Fruit fly (Drosophila melanogaster) whole organism, embryonic: Measurements from ENCODE around the gene CG32102.

Source experiments
- ATbp ChIP-seq: fragments of 200-800 bp; sonication (Bioruptor generic); optimal IDR thresholded peaks from 2 replicates; lab custom pipeline; 2017; ENCODE audit warnings: missing biosample characterization, mild to moderate bottlenecking, missing genetic modification characterization, missing genetic modification reagents
- CG10209 ChIP-seq: fragments of 200-800 bp; sonication (Bioruptor generic); optimal IDR thresholded peaks from 3 replicates; lab custom pipeline; 2017; ENCODE audit warnings: missing biosample characterization, mild to moderate bottlenecking, missing genetic modification characterization, missing genetic modification reagents
- CG10267 ChIP-seq: fragments of 200-800 bp; sonication (Bioruptor generic); optimal IDR thresholded peaks from 2 replicates; lab custom pipeline; 2018; ENCODE audit warnings: missing biosample characterization, mild to moderate bottlenecking, missing genetic modification characterization, moderate library complexity
- CG10565 ChIP-seq: fragments of 200-800 bp; sonication (Bioruptor generic); optimal IDR thresholded peaks from 3 replicates; lab custom pipeline; 2016; ENCODE audit warnings: missing biosample characterization, mild to moderate bottlenecking, missing genetic modification characterization
- CG11093 ChIP-seq: fragments of 200-800 bp; sonication (Bioruptor generic); IDR thresholded peaks from 3 replicates; pipeline ENCODE4 v1.3.6; 2022; ENCODE audit warnings: missing biosample characterization, missing genetic modification characterization
- CG11398 ChIP-seq: fragments of 200-800 bp; sonication (Bioruptor generic); optimal IDR thresholded peaks from 2 replicates; lab custom pipeline; 2016; ENCODE audit warnings: missing biosample characterization, missing genetic modification characterization
- CG14710 ChIP-seq: fragments of 200-800 bp; sonication (Bioruptor generic); optimal IDR thresholded peaks from 3 replicates; lab custom pipeline; 2019; ENCODE audit warnings: missing biosample characterization, mild to moderate bottlenecking, missing genetic modification characterization, moderate library complexity
- CG14860 ChIP-seq: fragments of 200-800 bp; sonication (Bioruptor generic); IDR thresholded peaks from 3 replicates; pipeline ENCODE4 v1.3.6; 2022; ENCODE audit warnings: missing biosample characterization, missing genetic modification characterization; ENCODE audit not compliant: partially characterized antibody
- CG1603 ChIP-seq: fragments of 200-800 bp; sonication (Bioruptor generic); optimal IDR thresholded peaks from 2 replicates; lab custom pipeline; 2019; ENCODE audit warnings: missing biosample characterization, mild to moderate bottlenecking, missing genetic modification characterization, moderate library complexity
- CG16813 ChIP-seq: fragments of 200-800 bp; sonication (Bioruptor generic); IDR thresholded peaks from 3 replicates; pipeline ENCODE4 v1.3.6; 2022; ENCODE audit warnings: missing biosample characterization, missing genetic modification characterization; ENCODE audit not compliant: partially characterized antibody
- CG16815 ChIP-seq: fragments of 200-800 bp; sonication (Bioruptor generic); optimal IDR thresholded peaks from 3 replicates; lab custom pipeline; 2017; ENCODE audit warnings: missing biosample characterization, mild to moderate bottlenecking, missing genetic modification characterization
- CG17359 ChIP-seq: fragments of 200-800 bp; sonication (Bioruptor generic); optimal IDR thresholded peaks from 3 replicates; lab custom pipeline; 2018; ENCODE audit warnings: missing biosample characterization, mild to moderate bottlenecking, missing genetic modification characterization, moderate library complexity
- CG30020 ChIP-seq: fragments of 200-800 bp; optimal IDR thresholded peaks from 2 replicates; lab custom pipeline; 2019; ENCODE audit warnings: missing biosample characterization, mild to moderate bottlenecking, missing genetic modification characterization, moderate library complexity
- CG30431 ChIP-seq: fragments of 200-800 bp; sonication (Bioruptor generic); optimal IDR thresholded peaks from 2 replicates; lab custom pipeline; 2017; ENCODE audit warnings: missing biosample characterization, missing genetic modification characterization
- CG31224 ChIP-seq: fragments of 200-800 bp; sonication (Bioruptor generic); IDR thresholded peaks from 2 replicates; pipeline ENCODE4 v1.3.6; 2022; ENCODE audit warnings: missing biosample characterization, missing genetic modification characterization
- CG3163 ChIP-seq: fragments of 200-800 bp; sonication (Bioruptor generic); optimal IDR thresholded peaks from 3 replicates; lab custom pipeline; 2016; ENCODE audit warnings: missing biosample characterization, missing genetic modification characterization
- CG34376 ChIP-seq: fragments of 200-800 bp; sonication (Bioruptor generic); optimal IDR thresholded peaks from 2 replicates; lab custom pipeline; 2018; ENCODE audit warnings: missing biosample characterization, mild to moderate bottlenecking, missing genetic modification characterization
- CG3838 ChIP-seq: fragments of 200-800 bp; sonication (Bioruptor generic); optimal IDR thresholded peaks from 3 replicates; lab custom pipeline; 2016; ENCODE audit warnings: missing biosample characterization, missing genetic modification characterization
- CG3847 ChIP-seq: fragments of 200-800 bp; sonication (Bioruptor generic); IDR thresholded peaks from 2 replicates; pipeline ENCODE4 v1.3.6; 2022; ENCODE audit warnings: missing biosample characterization, missing genetic modification characterization
- CG4707 ChIP-seq: fragments of 200-800 bp; sonication (Bioruptor generic); optimal IDR thresholded peaks from 2 replicates; lab custom pipeline; 2018; ENCODE audit warnings: missing biosample characterization, mild to moderate bottlenecking, missing genetic modification characterization, moderate library complexity
- Camta ChIP-seq: fragments of 200-800 bp; sonication (Bioruptor generic); optimal IDR thresholded peaks from 2 replicates; lab custom pipeline; 2016; ENCODE audit warnings: missing biosample characterization, missing genetic modification characterization
- CoRest ChIP-seq: fragments of 200-800 bp; sonication (Bioruptor generic); optimal IDR thresholded peaks from 3 replicates; lab custom pipeline; 2018; ENCODE audit warnings: missing biosample characterization, mild to moderate bottlenecking, missing genetic modification characterization, moderate library complexity
- Ets65A ChIP-seq: fragments of 200-800 bp; sonication (Bioruptor generic); peaks from one replicate; lab custom pipeline; 2016; ENCODE audit warnings: missing biosample characterization, missing genetic modification characterization
- Hey ChIP-seq: fragments of 200-800 bp; sonication (Bioruptor generic); optimal IDR thresholded peaks from 3 replicates; lab custom pipeline; 2018; ENCODE audit warnings: missing biosample characterization, mild to moderate bottlenecking, missing genetic modification characterization
- MTF-1 ChIP-seq: fragments of 200-800 bp; sonication (Bioruptor generic); optimal IDR thresholded peaks from 2 replicates; lab custom pipeline; 2018; ENCODE audit warnings: missing biosample characterization, mild to moderate bottlenecking, missing genetic modification characterization, borderline replicate concordance
- Med ChIP-seq: fragments of 200-800 bp; sonication (Bioruptor generic); peaks from one replicate; lab custom pipeline; 2016; ENCODE audit warnings: missing biosample characterization, missing genetic modification characterization, mild to moderate bottlenecking, inconsistent platforms, moderate library complexity
- NC2α ChIP-seq: fragments of 200-800 bp; sonication (Bioruptor generic); optimal IDR thresholded peaks from 2 replicates; lab custom pipeline; 2016; ENCODE audit warnings: missing biosample characterization, missing genetic modification characterization
- Stat92E ChIP-seq, 3 experiments: fragments of >200 bp in 2 of 3; fragments of 200-800 bp in 1 of 3; sonication (Bioruptor generic) in 1 of 3; optimal IDR thresholded peaks; 2 replicates each; lab custom pipeline; 2017 to 2019; ENCODE audit warnings: missing biosample characterization in 3 of 3, missing genetic modification characterization in 3 of 3, mild to moderate bottlenecking in 1 of 3, moderate library complexity in 1 of 3
- ap ChIP-seq: fragments of 200-800 bp; sonication (Bioruptor generic); IDR thresholded peaks from 2 replicates; pipeline ENCODE4 v1.3.6; 2022; ENCODE audit warnings: missing biosample characterization, missing genetic modification characterization
- bab2 ChIP-seq: fragments of 200-800 bp; sonication (Bioruptor generic); optimal IDR thresholded peaks from 2 replicates; lab custom pipeline; 2016; ENCODE audit warnings: missing biosample characterization, missing genetic modification characterization
- bigmax ChIP-seq: fragments of 200-800 bp; sonication (Bioruptor generic); optimal IDR thresholded peaks from 2 replicates; lab custom pipeline; 2018; ENCODE audit warnings: missing biosample characterization, mild to moderate bottlenecking, missing genetic modification characterization
- chm ChIP-seq: fragments of 200-800 bp; sonication (Bioruptor generic); IDR thresholded peaks from 2 replicates; pipeline ENCODE4 v1.3.6; 2022; ENCODE audit warnings: missing biosample characterization, missing genetic modification characterization
- danr ChIP-seq: fragments of 200-800 bp; sonication (Bioruptor generic); IDR thresholded peaks from 2 replicates; pipeline ENCODE4 v1.3.6; 2022; ENCODE audit warnings: missing biosample characterization, missing genetic modification characterization
- dmrt99B ChIP-seq: fragments of 200-800 bp; sonication (Bioruptor generic); optimal IDR thresholded peaks from 2 replicates; lab custom pipeline; 2018; ENCODE audit warnings: missing biosample characterization, mild to moderate bottlenecking, missing genetic modification characterization, moderate library complexity
- eve ChIP-seq, 2 experiments: fragments of >200 bp; optimal IDR thresholded peaks; 2 replicates each; lab custom pipeline; 2017; ENCODE audit warnings: missing biosample characterization in 2 of 2, missing genetic modification characterization in 2 of 2
- fd102C ChIP-seq: fragments of 200-800 bp; sonication (Bioruptor generic); optimal IDR thresholded peaks from 2 replicates; lab custom pipeline; 2018; ENCODE audit warnings: missing biosample characterization, mild to moderate bottlenecking, missing genetic modification characterization, moderate library complexity
- fd3F ChIP-seq: fragments of 200-800 bp; sonication (Bioruptor generic); optimal IDR thresholded peaks from 2 replicates; lab custom pipeline; 2018; ENCODE audit warnings: missing biosample characterization, mild to moderate bottlenecking, missing genetic modification characterization, moderate library complexity
- gro ChIP-seq: fragments of 200-800 bp; sonication (Bioruptor generic); optimal IDR thresholded peaks from 2 replicates; lab custom pipeline; 2016; ENCODE audit warnings: missing biosample characterization, missing genetic modification characterization
- hth ChIP-seq: fragments of >200 bp; optimal IDR thresholded peaks from 2 replicates; lab custom pipeline; 2017; ENCODE audit warnings: inconsistent platforms
- ind ChIP-seq: fragments of 200-800 bp; sonication (Bioruptor generic); optimal IDR thresholded peaks from 3 replicates; lab custom pipeline; 2016; ENCODE audit warnings: missing biosample characterization, missing genetic modification characterization
- insv ChIP-seq, 2 experiments: fragments of 200-800 bp; sonication (Bioruptor generic); optimal IDR thresholded peaks; 3 replicates each; lab custom pipeline; 2016 to 2018; ENCODE audit warnings: missing biosample characterization in 2 of 2, missing genetic modification characterization in 2 of 2
- jigr1 ChIP-seq: fragments of 200-800 bp; sonication (Bioruptor generic); IDR thresholded peaks from 3 replicates; pipeline ENCODE4 v1.3.6; 2022; ENCODE audit warnings: missing biosample characterization, missing genetic modification characterization
- maf-S ChIP-seq: fragments of 200-800 bp; sonication (Bioruptor generic); optimal IDR thresholded peaks from 2 replicates; lab custom pipeline; 2016; ENCODE audit warnings: missing biosample characterization, missing genetic modification characterization
- mld ChIP-seq: fragments of 200-800 bp; sonication (Bioruptor generic); IDR thresholded peaks from 3 replicates; pipeline ENCODE4 v1.3.6; 2022; ENCODE audit warnings: missing biosample characterization, missing genetic modification characterization; ENCODE audit not compliant: partially characterized antibody
- odd ChIP-seq: fragments of 200-800 bp; sonication (Bioruptor generic); optimal IDR thresholded peaks from 2 replicates; lab custom pipeline; 2017; ENCODE audit warnings: missing biosample characterization, mild to moderate bottlenecking, missing genetic modification characterization
- onecut ChIP-seq: fragments of 200-800 bp; sonication (Bioruptor generic); IDR thresholded peaks from 2 replicates; pipeline ENCODE4 v1.3.6; 2022; ENCODE audit warnings: missing biosample characterization, missing genetic modification characterization
- ro ChIP-seq: fragments of 200-800 bp; sonication (Bioruptor generic); IDR thresholded peaks from 2 replicates; pipeline ENCODE4 v1.3.6; 2022; ENCODE audit warnings: missing biosample characterization, missing genetic modification characterization
- salm ChIP-seq: fragments of 200-800 bp; sonication (Bioruptor generic); optimal IDR thresholded peaks from 2 replicates; lab custom pipeline; 2018; ENCODE audit warnings: missing biosample characterization, mild to moderate bottlenecking, missing genetic modification characterization
- sima ChIP-seq: fragments of 200-800 bp; sonication (Bioruptor generic); optimal IDR thresholded peaks from 2 replicates; lab custom pipeline; 2016; ENCODE audit warnings: missing biosample characterization, missing genetic modification characterization
- tio ChIP-seq: fragments of 200-800 bp; sonication (Bioruptor generic); optimal IDR thresholded peaks from 2 replicates; lab custom pipeline; 2017; ENCODE audit warnings: missing biosample characterization, missing genetic modification characterization, inconsistent platforms
- twi ChIP-seq: fragments of 200-800 bp; optimal IDR thresholded peaks from 2 replicates; lab custom pipeline; 2019; ENCODE audit warnings: missing biosample characterization, mild to moderate bottlenecking, missing genetic modification characterization, moderate library complexity

Gene CG32102

dm6 chr3L:12468016-12468415 is 1.6 kb downstream of the CG32102 start, which contains the start of gene eyg (continued):
- no peak for TF ChIP-seq sima (GFP tag; lab: Kevin White, UChicago)
- no peak for TF ChIP-seq MTF-1 (GFP tag; lab: Kevin White, UChicago)
- TF ChIP-seq Camta = peak; percentile 28
- TF ChIP-seq CG14860 (GFP tag; lab: Robert Waterston, UW) = no peak
- no peak for TF ChIP-seq CG10267 (tag; lab: Kevin White, UChicago)
- TF ChIP-seq CG10565 (GFP tag; lab: Kevin White, UChicago) = no peak
- peak; percentile 13; the same call in 1 of the 2 replicates for TF ChIP-seq onecut
- no peak for TF ChIP-seq hth
- TF ChIP-seq Ets65A (GFP tag; lab: Kevin White, UChicago) = no peak
- TF ChIP-seq CoRest (tag; lab: Kevin White, UChicago) = peak; percentile 86
- TF ChIP-seq CG11398 (GFP tag; lab: Kevin White, UChicago) = peak; percentile 21
- TF ChIP-seq CG30431 = no peak
- peak; percentile 40 for TF ChIP-seq CG10209 (GFP tag; lab: Kevin White, UChicago)
- peak; percentile 31 for TF ChIP-seq NC2α (GFP tag; lab: Kevin White, UChicago)
- TF ChIP-seq CG34376 = no peak
- TF ChIP-seq CG16815 (GFP tag; lab: Kevin White, UChicago) = no peak
- no peak for TF ChIP-seq ATbp (GFP tag; lab: Kevin White, UChicago)
- no peak for TF ChIP-seq ap (GFP tag; lab: Robert Waterston, UW)
- peak; percentile 39; the same call in 1 of the 3 replicates for TF ChIP-seq CG16813
- TF ChIP-seq fd102C (GFP tag; lab: Kevin White, UChicago) = peak; percentile 48
- TF ChIP-seq bab2 = no peak
- peak; percentile 5 for TF ChIP-seq CG4707 (GFP tag; lab: Kevin White, UChicago)
- peak in 1 of 3 experiments; percentile 76 for TF ChIP-seq Stat92E (GFP tag; optimal IDR thresholded peaks at IDR 0.05; lab: Kevin White, UChicago)
- no peak for TF ChIP-seq odd (GFP tag; lab: Kevin White, UChicago)
- TF ChIP-seq CG3847 (GFP tag; lab: Robert Waterston, UW) = peak; percentile 42
- no peak for TF ChIP-seq mld (GFP tag; lab: Robert Waterston, UW)
- no peak for TF ChIP-seq Hey (tag; lab: Kevin White, UChicago)
- TF ChIP-seq CG31224 (GFP tag; lab: Robert Waterston, UW) = no peak
- no peak for TF ChIP-seq CG30020 (tag; lab: Kevin White, UChicago)
- TF ChIP-seq ind (GFP tag; lab: Kevin White, UChicago) = peak; percentile 2
- no peak for TF ChIP-seq jigr1 (GFP tag; lab: Robert Waterston, UW)
- 0 out of 2 replicates have a peak, but pooled peaks have one; percentile 54 for TF ChIP-seq chm (GFP tag; lab: Robert Waterston, UW)
- no peak for TF ChIP-seq fd3F (GFP tag; lab: Kevin White, UChicago)
- no peak for TF ChIP-seq dmrt99B (tag; lab: Kevin White, UChicago)
- TF ChIP-seq tio = no peak
- peak; percentile 94 for TF ChIP-seq Med
- peak; percentile 54 for TF ChIP-seq gro (GFP tag; lab: Kevin White, UChicago)
- TF ChIP-seq salm = no peak
- peak; percentile 62 for TF ChIP-seq CG3163 (GFP tag; lab: Kevin White, UChicago)
- TF ChIP-seq CG3838 (GFP tag; lab: Kevin White, UChicago) = no peak
- no peak for TF ChIP-seq CG11093 (GFP tag; lab: Robert Waterston, UW)
- no peak for TF ChIP-seq CG1603 (tag; lab: Kevin White, UChicago)
- peak; percentile 25 for TF ChIP-seq CG17359 (tag; lab: Kevin White, UChicago)
- TF ChIP-seq eve (GFP tag; optimal IDR thresholded peaks at IDR 0.05; lab: Kevin White, UChicago) = no peak
- TF ChIP-seq bigmax (GFP tag; lab: Kevin White, UChicago) = no peak
- TF ChIP-seq maf-S = no peak
- no peak for TF ChIP-seq ro
- TF ChIP-seq insv (GFP tag; optimal IDR thresholded peaks at IDR 0.05; lab: Kevin White, UChicago) = no peak
- peak; percentile 9 for TF ChIP-seq twi
- TF ChIP-seq CG14710 (tag; lab: Kevin White, UChicago) = peak; percentile 37
- TF ChIP-seq danr (GFP tag; lab: Robert Waterston, UW) = no peak
